Fruit fly (Drosophila melanogaster) whole organism, embryonic: ENCODE results near the gene Grip75.

ENCODE experiments used
- Adf1 ChIP-seq: fragments of 200-800 bp; sonication (Bioruptor generic); IDR thresholded peaks from 2 replicates; pipeline ENCODE4 v1.3.6; 2022; ENCODE audit warnings: missing biosample characterization, missing genetic modification characterization
- Asciz ChIP-seq: fragments of 200-800 bp; sonication (Bioruptor generic); optimal IDR thresholded peaks from 2 replicates; lab custom pipeline; 2017; ENCODE audit warnings: missing biosample characterization, mild to moderate bottlenecking, missing genetic modification characterization, missing genetic modification reagents
- Atf-2 ChIP-seq: fragments of 200-800 bp; sonication (Bioruptor generic); optimal IDR thresholded peaks from 2 replicates; lab custom pipeline; 2016; ENCODE audit warnings: missing biosample characterization, missing genetic modification characterization
- Atf3 ChIP-seq: fragments of 200-800 bp; sonication (Bioruptor generic); optimal IDR thresholded peaks from 3 replicates; lab custom pipeline; 2016; ENCODE audit warnings: missing biosample characterization, missing genetic modification characterization
- Bdp1 ChIP-seq: fragments of 200-800 bp; sonication (Bioruptor generic); optimal IDR thresholded peaks from 3 replicates; lab custom pipeline; 2016; ENCODE audit warnings: missing biosample characterization, missing genetic modification characterization
- CG11398 ChIP-seq: fragments of 200-800 bp; sonication (Bioruptor generic); optimal IDR thresholded peaks from 2 replicates; lab custom pipeline; 2016; ENCODE audit warnings: missing biosample characterization, missing genetic modification characterization
- CG11504 ChIP-seq: fragments of 200-800 bp; sonication (Bioruptor generic); optimal IDR thresholded peaks from 3 replicates; lab custom pipeline; 2019; ENCODE audit warnings: missing biosample characterization, mild to moderate bottlenecking, missing genetic modification characterization, moderate library complexity
- CG12104 ChIP-seq: fragments of 200-800 bp; sonication (Bioruptor generic); optimal IDR thresholded peaks from 3 replicates; lab custom pipeline; 2016; ENCODE audit warnings: missing biosample characterization, missing genetic modification characterization
- CG12942 ChIP-seq: fragments of 200-800 bp; sonication (Bioruptor generic); optimal IDR thresholded peaks from 3 replicates; lab custom pipeline; 2016; ENCODE audit warnings: missing biosample characterization, missing genetic modification characterization
- CG1603 ChIP-seq: fragments of 200-800 bp; sonication (Bioruptor generic); optimal IDR thresholded peaks from 2 replicates; lab custom pipeline; 2019; ENCODE audit warnings: missing biosample characterization, mild to moderate bottlenecking, missing genetic modification characterization, moderate library complexity
- CG18476 ChIP-seq: fragments of 200-800 bp; sonication (Bioruptor generic); optimal IDR thresholded peaks from 2 replicates; lab custom pipeline; 2016; ENCODE audit warnings: missing biosample characterization, mild to moderate bottlenecking, missing genetic modification characterization
- CG18599 ChIP-seq: fragments of 200-800 bp; sonication (Bioruptor generic); optimal IDR thresholded peaks from 3 replicates; lab custom pipeline; 2017; ENCODE audit warnings: missing biosample characterization, missing genetic modification characterization, mild to moderate bottlenecking, moderate library complexity, missing genetic modification reagents
- CG3065 ChIP-seq: fragments of 200-800 bp; sonication (Bioruptor generic); optimal IDR thresholded peaks from 2 replicates; lab custom pipeline; 2016; ENCODE audit warnings: missing biosample characterization, missing genetic modification characterization
- CG4360 ChIP-seq: fragments of 200-800 bp; sonication (Bioruptor generic); IDR thresholded peaks from 2 replicates; pipeline ENCODE4 v1.3.6; 2022; ENCODE audit warnings: missing biosample characterization, missing genetic modification characterization
- CG4424 ChIP-seq: fragments of 200-800 bp; sonication (Bioruptor generic); optimal IDR thresholded peaks from 3 replicates; lab custom pipeline; 2016; ENCODE audit warnings: missing biosample characterization, missing genetic modification characterization
- CG4730 ChIP-seq: fragments of 200-800 bp; sonication (Bioruptor generic); IDR thresholded peaks from 2 replicates; pipeline ENCODE4 v1.3.6; 2022; ENCODE audit warnings: missing biosample characterization, missing genetic modification characterization
- CG7271 ChIP-seq: fragments of 200-800 bp; sonication (Bioruptor generic); optimal IDR thresholded peaks from 2 replicates; lab custom pipeline; 2018; ENCODE audit warnings: missing biosample characterization, mild to moderate bottlenecking, missing genetic modification characterization, moderate library complexity
- CG9797 ChIP-seq: fragments of 200-800 bp; sonication (Bioruptor generic); optimal IDR thresholded peaks from 3 replicates; lab custom pipeline; 2018; ENCODE audit warnings: missing biosample characterization, mild to moderate bottlenecking, missing genetic modification characterization
- Chrac-16 ChIP-seq: fragments of 200-800 bp; sonication (Bioruptor generic); optimal IDR thresholded peaks from 3 replicates; lab custom pipeline; 2016; ENCODE audit warnings: missing biosample characterization, missing genetic modification characterization
- CoRest ChIP-seq: fragments of 200-800 bp; sonication (Bioruptor generic); optimal IDR thresholded peaks from 3 replicates; lab custom pipeline; 2018; ENCODE audit warnings: missing biosample characterization, mild to moderate bottlenecking, missing genetic modification characterization, moderate library complexity
- D19B ChIP-seq: fragments of 200-800 bp; sonication (Bioruptor generic); optimal IDR thresholded peaks from 2 replicates; lab custom pipeline; 2017; ENCODE audit warnings: missing biosample characterization, mild to moderate bottlenecking, missing genetic modification characterization
- Deaf1 ChIP-seq: fragments of 200-800 bp; optimal IDR thresholded peaks from 3 replicates; lab custom pipeline; 2019; ENCODE audit warnings: missing biosample characterization, mild to moderate bottlenecking, missing genetic modification characterization, moderate library complexity
- Elba2 ChIP-seq: fragments of 200-800 bp; sonication (Bioruptor generic); optimal IDR thresholded peaks from 3 replicates; lab custom pipeline; 2016; ENCODE audit warnings: missing biosample characterization, missing genetic modification characterization
- Hr3 ChIP-seq: fragments of 200-800 bp; sonication (Bioruptor generic); optimal IDR thresholded peaks from 3 replicates; lab custom pipeline; 2016; ENCODE audit warnings: missing biosample characterization, missing genetic modification characterization
- Hr39 ChIP-seq: fragments of >200 bp; optimal IDR thresholded peaks from 2 replicates; lab custom pipeline; 2017
- Pdp1 ChIP-seq, 2 experiments: fragments of 200-800 bp; sonication (Bioruptor generic); optimal IDR thresholded peaks; 3 replicates each; lab custom pipeline; 2016; ENCODE audit warnings: missing biosample characterization in 2 of 2, missing genetic modification characterization in 2 of 2, mild to moderate bottlenecking in 1 of 2, moderate library complexity in 1 of 2
- Ptx1 ChIP-seq: fragments of 200-800 bp; sonication (Bioruptor generic); IDR thresholded peaks from 2 replicates; pipeline ENCODE4 v1.3.6; 2022; ENCODE audit warnings: missing biosample characterization, missing genetic modification characterization
- Rfx ChIP-seq: fragments of 200-800 bp; sonication (Bioruptor generic); IDR thresholded peaks from 2 replicates; pipeline ENCODE4 v1.3.6; 2022; ENCODE audit warnings: missing biosample characterization, missing genetic modification characterization
- Xrp1 ChIP-seq: fragments of 200-800 bp; sonication (Bioruptor generic); IDR thresholded peaks from 2 replicates; pipeline ENCODE4 v1.3.6; 2022; ENCODE audit warnings: missing biosample characterization, missing genetic modification characterization
- al ChIP-seq: fragments of 200-800 bp; sonication (Bioruptor generic); IDR thresholded peaks from 2 replicates; pipeline ENCODE4 v1.3.6; 2022; ENCODE audit warnings: missing biosample characterization, missing genetic modification characterization
- ato ChIP-seq: fragments of 200-800 bp; sonication (Bioruptor generic); IDR thresholded peaks from 2 replicates; pipeline ENCODE4 v1.3.6; 2022; ENCODE audit warnings: missing biosample characterization, missing genetic modification characterization; ENCODE audit not compliant: partially characterized antibody
- chif ChIP-seq, 2 experiments: fragments of 200-800 bp; sonication (Bioruptor generic); optimal IDR thresholded peaks; 3 replicates each; lab custom pipeline; 2016; ENCODE audit warnings: missing biosample characterization in 2 of 2, missing genetic modification characterization in 2 of 2
- danr ChIP-seq: fragments of 200-800 bp; sonication (Bioruptor generic); IDR thresholded peaks from 2 replicates; pipeline ENCODE4 v1.3.6; 2022; ENCODE audit warnings: missing biosample characterization, missing genetic modification characterization
- dmrt99B ChIP-seq: fragments of 200-800 bp; sonication (Bioruptor generic); optimal IDR thresholded peaks from 2 replicates; lab custom pipeline; 2018; ENCODE audit warnings: missing biosample characterization, mild to moderate bottlenecking, missing genetic modification characterization, moderate library complexity
- esg ChIP-seq: fragments of 200-800 bp; sonication (Bioruptor generic); conservative IDR thresholded peaks from 2 replicates; pipeline ENCODE4 v1.3.6; 2022; ENCODE audit warnings: missing biosample characterization, missing genetic modification characterization
- gem ChIP-seq: fragments of 200-800 bp; sonication (Bioruptor generic); optimal IDR thresholded peaks from 2 replicates; lab custom pipeline; 2019; ENCODE audit warnings: missing biosample characterization, mild to moderate bottlenecking, missing genetic modification characterization, moderate library complexity
- hbn ChIP-seq: fragments of 200-800 bp; sonication (Bioruptor generic); IDR thresholded peaks from 2 replicates; pipeline ENCODE4 v1.3.6; 2022; ENCODE audit warnings: missing biosample characterization, missing genetic modification characterization; ENCODE audit not compliant: partially characterized antibody
- her ChIP-seq: fragments of 200-800 bp; sonication (Bioruptor generic); optimal IDR thresholded peaks from 2 replicates; lab custom pipeline; 2016; ENCODE audit warnings: missing biosample characterization, missing genetic modification characterization
- lbe ChIP-seq: fragments of 200-800 bp; sonication (Bioruptor generic); optimal IDR thresholded peaks from 2 replicates; lab custom pipeline; 2016; ENCODE audit warnings: missing biosample characterization, mild to moderate bottlenecking, missing genetic modification characterization
- oc ChIP-seq: fragments of 200-800 bp; sonication (Bioruptor generic); optimal IDR thresholded peaks from 2 replicates; lab custom pipeline; 2018; ENCODE audit warnings: missing biosample characterization, mild to moderate bottlenecking, missing genetic modification characterization, moderate library complexity
- org-1 ChIP-seq: fragments of 200-800 bp; sonication (Bioruptor generic); optimal IDR thresholded peaks from 2 replicates; lab custom pipeline; 2017; ENCODE audit warnings: missing biosample characterization, missing genetic modification characterization
- pfk ChIP-seq: fragments of 200-800 bp; sonication (Bioruptor generic); optimal IDR thresholded peaks from 2 replicates; lab custom pipeline; 2018; ENCODE audit warnings: missing biosample characterization, mild to moderate bottlenecking, missing genetic modification characterization, moderate library complexity
- pros ChIP-seq: fragments of 200-800 bp; sonication (Bioruptor generic); optimal IDR thresholded peaks from 3 replicates; lab custom pipeline; 2019; ENCODE audit warnings: missing biosample characterization, mild to moderate bottlenecking, missing genetic modification characterization, moderate library complexity
- psq ChIP-seq: fragments of 200-800 bp; sonication (Bioruptor generic); optimal IDR thresholded peaks from 2 replicates; lab custom pipeline; 2017; ENCODE audit warnings: missing biosample characterization, missing genetic modification characterization
- repo ChIP-seq: fragments of 200-800 bp; sonication (Bioruptor generic); optimal IDR thresholded peaks from 2 replicates; lab custom pipeline; 2016; ENCODE audit warnings: missing biosample characterization, missing genetic modification characterization
- scrt ChIP-seq: fragments of 200-800 bp; sonication (Bioruptor generic); optimal IDR thresholded peaks from 2 replicates; lab custom pipeline; 2018; ENCODE audit warnings: missing biosample characterization, mild to moderate bottlenecking, missing genetic modification characterization, moderate library complexity
- seq ChIP-seq: fragments of 200-800 bp; sonication (Bioruptor generic); IDR thresholded peaks from 2 replicates; pipeline ENCODE4 v1.3.6; 2022; ENCODE audit warnings: missing biosample characterization, missing genetic modification characterization
- tgo ChIP-seq: fragments of 200-800 bp; sonication (Bioruptor generic); IDR thresholded peaks from 3 replicates; pipeline ENCODE4 v1.3.6; 2022; ENCODE audit warnings: missing biosample characterization, missing genetic modification characterization
- twi ChIP-seq: fragments of 200-800 bp; optimal IDR thresholded peaks from 2 replicates; lab custom pipeline; 2019; ENCODE audit warnings: missing biosample characterization, mild to moderate bottlenecking, missing genetic modification characterization, moderate library complexity
- unpg ChIP-seq: fragments of 200-800 bp; sonication (Bioruptor generic); optimal IDR thresholded peaks from 3 replicates; lab custom pipeline; 2018; ENCODE audit warnings: missing biosample characterization, mild to moderate bottlenecking, missing genetic modification characterization, moderate library complexity
- vvl ChIP-seq: fragments of 200-800 bp; sonication (Bioruptor generic); IDR thresholded peaks from 2 replicates; pipeline ENCODE4 v1.3.6; 2022; ENCODE audit warnings: missing biosample characterization, missing genetic modification characterization

The Grip75 gene

dm6 chr2L:10439174-10439573 is 43.9 kb upstream of the Grip75 start, which contains the start of gene Nse4 (continued):
- TF ChIP-seq vvl (no peak), gem (tag; lab: Kevin White, UChicago) (no peak), org-1 (GFP tag; lab: Kevin White, UChicago) (no peak), her (GFP tag; lab: Kevin White, UChicago) (no peak), CG11398 (GFP tag; lab: Kevin White, UChicago) (no peak), Xrp1 (GFP tag; lab: Robert Waterston, UW) (no peak), CG3065 (no peak), CG4730 (GFP tag; lab: Robert Waterston, UW) (no peak), lbe (no peak), CG4360 (GFP tag; lab: Robert Waterston, UW) (no peak), CoRest (tag; lab: Kevin White, UChicago) (peak; percentile 5), CG9797 (GFP tag; lab: Kevin White, UChicago) (no peak), Hr39 (lab: Kevin White, UChicago) (no peak), CG12942 (GFP tag; lab: Kevin White, UChicago) (no peak), Bdp1 (GFP tag; lab: Kevin White, UChicago) (no peak), CG7271 (no peak), Adf1 (GFP tag; lab: Robert Waterston, UW) (no peak), Ptx1 (GFP tag; lab: Robert Waterston, UW) (no peak), twi (no peak), Hr3 (GFP tag; lab: Kevin White, UChicago) (no peak), Rfx (GFP tag; lab: Robert Waterston, UW) (no peak), CG11504 (tag; lab: Kevin White, UChicago) (no peak), al (no peak), Atf3 (no peak), Asciz (GFP tag; lab: Kevin White, UChicago) (no peak), Deaf1 (no peak), unpg (GFP tag; lab: Kevin White, UChicago) (no peak), CG18599 (GFP tag; lab: Kevin White, UChicago) (no peak), psq (no peak), oc (tag; lab: Kevin White, UChicago) (no peak), repo (GFP tag; lab: Kevin White, UChicago) (no peak)

- TF ChIP-seq CG4424 (peak; percentile 64), pfk (no peak), esg (peak; percentile 25; the same call in 1 of the 2 replicates), pros (GFP tag; lab: Kevin White, UChicago) (no peak), CG12104 (peak; percentile 49), Chrac-16 (GFP tag; lab: Kevin White, UChicago) (no peak), Atf-2 (GFP tag; lab: Kevin White, UChicago) (no peak), scrt (GFP tag; lab: Kevin White, UChicago) (no peak), al (no peak), CG1603 (peak; percentile 18), CG18476 (peak; percentile 43), D19B (GFP tag; lab: Kevin White, UChicago) (peak; percentile 36), danr (GFP tag; lab: Robert Waterston, UW) (peak; percentile 36; the same call in 1 of the 2 replicates), hbn (GFP tag; lab: Robert Waterston, UW) (no peak), tgo (GFP tag; lab: Robert Waterston, UW) (no peak), chif (GFP tag; optimal IDR thresholded peaks at IDR 0.05; lab: Kevin White, UChicago) (no peak), Pdp1 (GFP tag; optimal IDR thresholded peaks at IDR 0.05; lab: Kevin White, UChicago) (no peak), ato (GFP tag; lab: Robert Waterston, UW) (no peak), Elba2 (GFP tag; lab: Kevin White, UChicago) (no peak), dmrt99B (tag; lab: Kevin White, UChicago) (peak; percentile 64), seq (0 out of 2 replicates have a peak, but pooled peaks have one; percentile 22)
These were observed 40.9 kb upstream of the Grip75 start, which contains the start of gene loh for dm6 chr2L:10442048-10442790. loh (plus strand) TSS chr2L:10442534.
